Worm (Caenorhabditis elegans): ENCODE data around the gene ift-139.

ift-139 gene

ce11 chrIII:6002024-6002423 lies 37.2 kb downstream of the ift-139 start:
- TF ChIP-seq nhr-10 (tag; optimal IDR thresholded peaks at IDR 0.05) (no peak), alr-1 (tag; optimal IDR thresholded peaks at IDR 0.05) (no peak), nhr-129 (tag; optimal IDR thresholded peaks at IDR 0.05) (no peak), dmd-4 (tag; optimal IDR thresholded peaks at IDR 0.05) (no peak), lsy-2 (tag; optimal IDR thresholded peaks at IDR 0.05) (no peak), unc-55 (GFP tag; optimal IDR thresholded peaks at IDR 0.05) (no peak), nhr-6 (tag; optimal IDR thresholded peaks at IDR 0.05) (no peak), nhr-23 (tag; optimal IDR thresholded peaks at IDR 0.05) (no peak), unc-62 (GFP tag; optimal IDR thresholded peaks at IDR 0.05) (no peak), ceh-16 (tag; optimal IDR thresholded peaks at IDR 0.05) (no peak)

ce11 chrIII:5999629-6000028 lies 39.6 kb downstream of the ift-139 start:
- TF ChIP-seq lin-39 (tag; optimal IDR thresholded peaks at IDR 0.05), result no peak
- no peak for TF ChIP-seq nhr-237 (tag; optimal IDR thresholded peaks at IDR 0.05)
- no peak for TF ChIP-seq elt-3 (tag; optimal IDR thresholded peaks at IDR 0.05)
- no peak for TF ChIP-seq nhr-77 (tag; optimal IDR thresholded peaks at IDR 0.05)
- peak in 1 of 2 experiments; percentile 19 for TF ChIP-seq mdl-1 (tag; optimal IDR thresholded peaks at IDR 0.05)
- no peak for TF ChIP-seq nhr-6 (tag; optimal IDR thresholded peaks at IDR 0.05)
- TF ChIP-seq elt-1 (tag; optimal IDR thresholded peaks at IDR 0.05), result no peak
- no peak for TF ChIP-seq snpc-4 (tag; optimal IDR thresholded peaks at IDR 0.05)
- no peak for TF ChIP-seq aly-2 (tag; optimal IDR thresholded peaks at IDR 0.05)
- TF ChIP-seq ztf-11 (tag; optimal IDR thresholded peaks at IDR 0.05), result no peak
- TF ChIP-seq sma-3 (GFP tag; optimal IDR thresholded peaks at IDR 0.05), result no peak
- TF ChIP-seq egl-27 (tag; optimal IDR thresholded peaks at IDR 0.05), result no peak
- no peak for TF ChIP-seq dmd-4 (tag; optimal IDR thresholded peaks at IDR 0.05)
- no peak for TF ChIP-seq sma-9 (GFP tag; optimal IDR thresholded peaks at IDR 0.05)
- TF ChIP-seq sma-9 (tag; optimal IDR thresholded peaks at IDR 0.05), result no peak
- no peak for TF ChIP-seq F13H6.1 (tag; optimal IDR thresholded peaks at IDR 0.05)
- no peak for TF ChIP-seq fos-1 (tag; optimal IDR thresholded peaks at IDR 0.05)
- no peak for TF ChIP-seq alr-1 (tag; optimal IDR thresholded peaks at IDR 0.05)
- no peak for TF ChIP-seq lin-13 (GFP tag; optimal IDR thresholded peaks at IDR 0.05)
- peak; percentile 62 for TF ChIP-seq C34F6.9 (tag; optimal IDR thresholded peaks at IDR 0.05)
- TF ChIP-seq R02D3.7 (tag; optimal IDR thresholded peaks at IDR 0.05), result no peak
- no peak for TF ChIP-seq nhr-10 (tag; optimal IDR thresholded peaks at IDR 0.05)
- TF ChIP-seq sem-4 (tag; optimal IDR thresholded peaks at IDR 0.05), result peak; percentile 52
- TF ChIP-seq mab-5 (tag; optimal IDR thresholded peaks at IDR 0.05), result peak; percentile 36
- no peak for TF ChIP-seq gmeb-1 (tag; optimal IDR thresholded peaks at IDR 0.05)
- TF ChIP-seq nhr-25 (tag; optimal IDR thresholded peaks at IDR 0.05), result no peak
- TF ChIP-seq unc-55 (GFP tag; optimal IDR thresholded peaks at IDR 0.05), result peak; percentile 77
- no peak for TF ChIP-seq nhr-23 (tag; optimal IDR thresholded peaks at IDR 0.05)
- TF ChIP-seq nhr-12 (tag; optimal IDR thresholded peaks at IDR 0.05), result no peak
- no peak for TF ChIP-seq ceh-16 (tag; optimal IDR thresholded peaks at IDR 0.05)
- TF ChIP-seq peb-1 (tag; optimal IDR thresholded peaks at IDR 0.05), result no peak
- peak; percentile 65 for TF ChIP-seq nhr-129 (tag; optimal IDR thresholded peaks at IDR 0.05)
- peak; percentile 8 for TF ChIP-seq crh-2 (tag; optimal IDR thresholded peaks at IDR 0.05)
- TF ChIP-seq ZK546.5 (tag; optimal IDR thresholded peaks at IDR 0.05), result no peak
- no peak for TF ChIP-seq ama-1 (optimal IDR thresholded peaks at IDR 0.05)
- TF ChIP-seq mbf-1 (tag; optimal IDR thresholded peaks at IDR 0.05), result no peak
- TF ChIP-seq unc-39 (tag; optimal IDR thresholded peaks at IDR 0.05), result no peak
- TF ChIP-seq ztf-1 (GFP tag; conservative IDR thresholded peaks at IDR 0.05), result no peak
- TF ChIP-seq unc-62 (GFP tag; optimal IDR thresholded peaks at IDR 0.05), result no peak
- no peak for TF ChIP-seq ceh-82 (tag; optimal IDR thresholded peaks at IDR 0.05)
- TF ChIP-seq ztf-4 (tag; optimal IDR thresholded peaks at IDR 0.05), result no peak
- no peak for TF ChIP-seq blmp-1 (tag; optimal IDR thresholded peaks at IDR 0.05; ENCODE audit: insufficient read depth)
- no peak for TF ChIP-seq skn-1 (tag; optimal IDR thresholded peaks at IDR 0.05)
- TF ChIP-seq lin-11 (tag; optimal IDR thresholded peaks at IDR 0.05), result peak; percentile 1
- TF ChIP-seq Y55F3AM.14 (GFP tag; optimal IDR thresholded peaks at IDR 0.05), result no peak
- peak in 1 of 2 experiments; percentile 45 for TF ChIP-seq lsy-2 (tag; optimal IDR thresholded peaks at IDR 0.05)
- TF ChIP-seq zag-1 (tag; optimal IDR thresholded peaks at IDR 0.05), result no peak
- TF ChIP-seq nhr-21 (tag; optimal IDR thresholded peaks at IDR 0.05), result no peak
- no peak for TF ChIP-seq nhr-11 (tag; optimal IDR thresholded peaks at IDR 0.05)

All from whole organism, L2 larva.